Fruit fly (Drosophila melanogaster) whole organism, embryonic: ENCODE data around the gene CG5435.

Source experiments
- Bgb ChIP-seq: fragments of 200-800 bp; sonication (Bioruptor generic); IDR thresholded peaks from 2 replicates; pipeline ENCODE4 v1.3.6; 2022; ENCODE audit warnings: missing biosample characterization, missing genetic modification characterization; ENCODE audit not compliant: partially characterized antibody
- CG10431 ChIP-seq: fragments of 200-800 bp; sonication (Bioruptor generic); optimal IDR thresholded peaks from 3 replicates; lab custom pipeline; 2018; ENCODE audit warnings: missing biosample characterization, mild to moderate bottlenecking, missing genetic modification characterization
- CG12236 ChIP-seq: fragments of 200-800 bp; sonication (Bioruptor generic); optimal IDR thresholded peaks from 2 replicates; lab custom pipeline; 2016; ENCODE audit warnings: missing biosample characterization, missing genetic modification characterization
- CG13894 ChIP-seq: fragments of 200-800 bp; sonication (Bioruptor generic); optimal IDR thresholded peaks from 3 replicates; lab custom pipeline; 2018; ENCODE audit warnings: missing biosample characterization, mild to moderate bottlenecking, missing genetic modification characterization, moderate library complexity
- CG16813 ChIP-seq: fragments of 200-800 bp; sonication (Bioruptor generic); IDR thresholded peaks from 3 replicates; pipeline ENCODE4 v1.3.6; 2022; ENCODE audit warnings: missing biosample characterization, missing genetic modification characterization; ENCODE audit not compliant: partially characterized antibody
- CG17802 ChIP-seq: fragments of 200-800 bp; sonication (Bioruptor generic); optimal IDR thresholded peaks from 2 replicates; lab custom pipeline; 2018; ENCODE audit warnings: missing biosample characterization, mild to moderate bottlenecking, missing genetic modification characterization, moderate library complexity
- CG18764 ChIP-seq: fragments of 200-800 bp; sonication (Bioruptor generic); optimal IDR thresholded peaks from 3 replicates; lab custom pipeline; 2016; ENCODE audit warnings: missing biosample characterization, missing genetic modification characterization
- CG2129 ChIP-seq: fragments of 200-800 bp; sonication (Bioruptor generic); IDR thresholded peaks from 2 replicates; pipeline ENCODE4 v1.3.6; 2022; ENCODE audit warnings: missing biosample characterization, missing genetic modification characterization; ENCODE audit not compliant: partially characterized antibody
- CG2678 ChIP-seq: fragments of 200-800 bp; sonication (Bioruptor generic); optimal IDR thresholded peaks from 3 replicates; lab custom pipeline; 2019; ENCODE audit warnings: missing biosample characterization, mild to moderate bottlenecking, missing genetic modification characterization, moderate library complexity
- CG2889 ChIP-seq: fragments of 200-800 bp; sonication (Bioruptor generic); IDR thresholded peaks from 3 replicates; pipeline ENCODE4 v1.3.6; 2022; ENCODE audit warnings: missing biosample characterization, missing genetic modification characterization
- CG30403 ChIP-seq: fragments of 200-800 bp; sonication (Bioruptor generic); optimal IDR thresholded peaks from 3 replicates; lab custom pipeline; 2016; ENCODE audit warnings: missing biosample characterization, missing genetic modification characterization
- CG5180 ChIP-seq: fragments of 200-800 bp; sonication (Bioruptor generic); optimal IDR thresholded peaks from 3 replicates; lab custom pipeline; 2017; ENCODE audit warnings: missing biosample characterization, missing genetic modification characterization, mild to moderate bottlenecking, moderate library complexity, missing genetic modification reagents
- CG7372 ChIP-seq: fragments of 200-800 bp; sonication (Bioruptor generic); IDR thresholded peaks from 2 replicates; pipeline ENCODE4 v1.3.6; 2022; ENCODE audit warnings: missing biosample characterization, missing genetic modification characterization
- CG8281 ChIP-seq: fragments of 200-800 bp; sonication (Bioruptor generic); optimal IDR thresholded peaks from 2 replicates; lab custom pipeline; 2018; ENCODE audit warnings: missing biosample characterization, mild to moderate bottlenecking, missing genetic modification characterization, moderate library complexity
- CG8765 ChIP-seq: fragments of 200-800 bp; sonication (Bioruptor generic); IDR thresholded peaks from 2 replicates; pipeline ENCODE4 v1.3.6; 2022; ENCODE audit warnings: missing biosample characterization, missing genetic modification characterization
- Camta ChIP-seq: fragments of 200-800 bp; sonication (Bioruptor generic); optimal IDR thresholded peaks from 2 replicates; lab custom pipeline; 2016; ENCODE audit warnings: missing biosample characterization, missing genetic modification characterization
- Chrac-16 ChIP-seq: fragments of 200-800 bp; sonication (Bioruptor generic); optimal IDR thresholded peaks from 3 replicates; lab custom pipeline; 2016; ENCODE audit warnings: missing biosample characterization, missing genetic modification characterization
- Dbx ChIP-seq: fragments of 200-800 bp; sonication (Bioruptor generic); IDR thresholded peaks from 3 replicates; pipeline ENCODE4 v1.3.6; 2022; ENCODE audit warnings: missing biosample characterization, missing genetic modification characterization
- Eip74EF ChIP-seq, 2 experiments: fragments of 200-800 bp in 1 of 2; fragments of >200 bp in 1 of 2; sonication (Bioruptor generic) in 1 of 2; optimal IDR thresholded peaks; 2 replicates each; lab custom pipeline; 2017 to 2019; ENCODE audit warnings: missing biosample characterization in 2 of 2, missing genetic modification characterization in 2 of 2, mild to moderate bottlenecking in 1 of 2, moderate library complexity in 1 of 2
- H15 ChIP-seq: fragments of 200-800 bp; sonication (Bioruptor generic); IDR thresholded peaks from 3 replicates; pipeline ENCODE4 v1.3.6; 2022; ENCODE audit warnings: missing biosample characterization, missing genetic modification characterization
- Jarid2 ChIP-seq: fragments of 200-800 bp; sonication (Bioruptor generic); optimal IDR thresholded peaks from 3 replicates; lab custom pipeline; 2017; ENCODE audit warnings: mild to moderate bottlenecking, missing biosample characterization, missing genetic modification reagents, missing genetic modification characterization
- NFAT ChIP-seq: fragments of 200-800 bp; sonication (Bioruptor generic); IDR thresholded peaks from 2 replicates; pipeline ENCODE4 v1.3.6; 2022; ENCODE audit warnings: missing biosample characterization, missing genetic modification characterization
- Nf-YC ChIP-seq: fragments of 200-800 bp; optimal IDR thresholded peaks from 3 replicates; lab custom pipeline; 2019; ENCODE audit warnings: missing biosample characterization, mild to moderate bottlenecking, missing genetic modification characterization, moderate library complexity
- Rx ChIP-seq: fragments of 200-800 bp; sonication (Bioruptor generic); IDR thresholded peaks from 2 replicates; pipeline ENCODE4 v1.3.6; 2022; ENCODE audit warnings: missing biosample characterization, missing genetic modification characterization
- Trl ChIP-seq, 3 experiments: fragments of >200 bp in 2 of 3; fragments of 200-800 bp in 1 of 3; sonication (Bioruptor generic) in 1 of 3; optimal IDR thresholded peaks; 2 replicates in 1 of 3; 3 replicates in 2 of 3; lab custom pipeline; 2016 to 2017; ENCODE audit warnings: missing biosample characterization in 1 of 3, missing genetic modification characterization in 1 of 3
- amos ChIP-seq: fragments of 200-800 bp; sonication (Bioruptor generic); IDR thresholded peaks from 2 replicates; pipeline ENCODE4 v1.3.6; 2022; ENCODE audit warnings: missing biosample characterization, missing genetic modification characterization; ENCODE audit not compliant: partially characterized antibody
- btn ChIP-seq: fragments of 200-800 bp; sonication (Bioruptor generic); optimal IDR thresholded peaks from 2 replicates; lab custom pipeline; 2016; ENCODE audit warnings: missing biosample characterization, missing genetic modification characterization
- cas ChIP-seq: fragments of 200-800 bp; sonication (Bioruptor generic); IDR thresholded peaks from 2 replicates; pipeline ENCODE4 v1.3.6; 2022; ENCODE audit warnings: missing biosample characterization, missing genetic modification characterization
- chinmo ChIP-seq: fragments of 200-800 bp; sonication (Bioruptor generic); IDR thresholded peaks from 4 replicates; pipeline ENCODE4 v1.3.6; 2022; ENCODE audit warnings: missing biosample characterization, missing genetic modification characterization; ENCODE audit not compliant: partially characterized antibody
- crp ChIP-seq, 2 experiments: fragments of 200-800 bp; sonication (Bioruptor generic); optimal IDR thresholded peaks; 2 replicates in 1 of 2; 3 replicates in 1 of 2; lab custom pipeline; 2017; ENCODE audit warnings: missing biosample characterization in 2 of 2, missing genetic modification characterization in 2 of 2, mild to moderate bottlenecking in 1 of 2, moderate library complexity in 1 of 2
- dati ChIP-seq: fragments of 200-800 bp; sonication (Bioruptor generic); IDR thresholded peaks from 2 replicates; pipeline ENCODE4 v1.3.6; 2022; ENCODE audit warnings: missing biosample characterization, missing genetic modification characterization
- dpn ChIP-seq, 2 experiments: fragments of 200-800 bp; sonication (Bioruptor generic); optimal IDR thresholded peaks; 3 replicates each; lab custom pipeline; 2016; ENCODE audit warnings: missing biosample characterization in 2 of 2, missing genetic modification characterization in 2 of 2
- exex ChIP-seq: fragments of 200-800 bp; sonication (Bioruptor generic); optimal IDR thresholded peaks from 4 replicates; lab custom pipeline; 2018; ENCODE audit warnings: missing biosample characterization, mild to moderate bottlenecking, missing genetic modification characterization, moderate library complexity
- lbe ChIP-seq: fragments of 200-800 bp; sonication (Bioruptor generic); optimal IDR thresholded peaks from 2 replicates; lab custom pipeline; 2016; ENCODE audit warnings: missing biosample characterization, mild to moderate bottlenecking, missing genetic modification characterization
- lola ChIP-seq, 3 experiments: fragments of >200 bp in 2 of 3; fragments of 200-800 bp in 1 of 3; sonication (Bioruptor generic) in 1 of 3; optimal IDR thresholded peaks; 2 replicates each; lab custom pipeline; 2017 to 2019; ENCODE audit warnings: missing biosample characterization in 3 of 3, missing genetic modification characterization in 3 of 3, mild to moderate bottlenecking in 1 of 3, moderate library complexity in 1 of 3
- luna ChIP-seq: fragments of 200-800 bp; sonication (Bioruptor generic); optimal IDR thresholded peaks from 2 replicates; lab custom pipeline; 2016; ENCODE audit warnings: missing biosample characterization, missing genetic modification characterization
- maf-S ChIP-seq: fragments of 200-800 bp; sonication (Bioruptor generic); optimal IDR thresholded peaks from 2 replicates; lab custom pipeline; 2016; ENCODE audit warnings: missing biosample characterization, missing genetic modification characterization
- oc ChIP-seq: fragments of 200-800 bp; sonication (Bioruptor generic); optimal IDR thresholded peaks from 2 replicates; lab custom pipeline; 2018; ENCODE audit warnings: missing biosample characterization, mild to moderate bottlenecking, missing genetic modification characterization, moderate library complexity
- rib ChIP-seq: fragments of 200-800 bp; sonication (Bioruptor generic); IDR thresholded peaks from 2 replicates; pipeline ENCODE4 v1.3.6; 2022; ENCODE audit warnings: missing biosample characterization, missing genetic modification characterization
- schlank ChIP-seq: fragments of 200-800 bp; sonication (Bioruptor generic); optimal IDR thresholded peaks from 2 replicates; lab custom pipeline; 2018; ENCODE audit warnings: missing biosample characterization, mild to moderate bottlenecking, missing genetic modification characterization
- sd ChIP-seq: fragments of 200-800 bp; sonication (Bioruptor generic); optimal IDR thresholded peaks from 3 replicates; lab custom pipeline; 2018; ENCODE audit warnings: missing biosample characterization, mild to moderate bottlenecking, missing genetic modification characterization, moderate library complexity
- sens ChIP-seq: fragments of 200-800 bp; sonication (Bioruptor generic); peaks from one replicate; lab custom pipeline; 2016; ENCODE audit warnings: missing biosample characterization, missing genetic modification characterization
- sqz ChIP-seq: fragments of 200-800 bp; sonication (Bioruptor generic); optimal IDR thresholded peaks from 3 replicates; lab custom pipeline; 2018; ENCODE audit warnings: missing biosample characterization, mild to moderate bottlenecking, missing genetic modification characterization
- tio ChIP-seq: fragments of 200-800 bp; sonication (Bioruptor generic); optimal IDR thresholded peaks from 2 replicates; lab custom pipeline; 2017; ENCODE audit warnings: missing biosample characterization, missing genetic modification characterization, inconsistent platforms
- trem ChIP-seq: fragments of 200-800 bp; optimal IDR thresholded peaks from 3 replicates; lab custom pipeline; 2019; ENCODE audit warnings: missing biosample characterization, mild to moderate bottlenecking, missing genetic modification characterization, moderate library complexity
- z ChIP-seq: fragments of 200-800 bp; sonication (Bioruptor generic); IDR thresholded peaks from 3 replicates; pipeline ENCODE4 v1.3.6; 2022; ENCODE audit warnings: missing biosample characterization, missing genetic modification characterization
- zen2 ChIP-seq: fragments of 200-800 bp; sonication (Bioruptor generic); IDR thresholded peaks from 3 replicates; pipeline ENCODE4 v1.3.6; 2022; ENCODE audit warnings: missing biosample characterization, missing genetic modification characterization; ENCODE audit not compliant: partially characterized antibody
- zf30C ChIP-seq: fragments of 200-800 bp; sonication (Bioruptor generic); optimal IDR thresholded peaks from 3 replicates; lab custom pipeline; 2018; ENCODE audit warnings: missing biosample characterization, mild to moderate bottlenecking, missing genetic modification characterization

The CG5435 gene

dm6 chr2L:12423106-12423836, 7.4 kb downstream of the CG5435 start, which contains the start of gene vir-1 (continued):
- TF ChIP-seq Eip74EF (GFP tag; optimal IDR thresholded peaks at IDR 0.05; lab: Kevin White, UChicago) (peak in 1 of 2 experiments; percentile 51), sqz (GFP tag; lab: Kevin White, UChicago) (peak; percentile 38), Rx (GFP tag; lab: Robert Waterston, UW) (no peak), Camta (GFP tag; lab: Kevin White, UChicago) (no peak), NFAT (GFP tag; lab: Robert Waterston, UW) (peak; percentile 49; the same call in 1 of the 2 replicates), z (GFP tag; lab: Robert Waterston, UW) (peak; percentile 62; the same call in 2 of the 3 replicates), btn (GFP tag; lab: Kevin White, UChicago) (no peak), CG8281 (no peak), CG17802 (tag; lab: Kevin White, UChicago) (no peak), crp (GFP tag; optimal IDR thresholded peaks at IDR 0.05; lab: Kevin White, UChicago) (no peak), maf-S (GFP tag; lab: Kevin White, UChicago) (no peak), CG30403 (GFP tag; lab: Kevin White, UChicago) (no peak), CG2129 (GFP tag; lab: Robert Waterston, UW) (no peak), CG8765 (GFP tag; lab: Robert Waterston, UW) (no peak), Nf-YC (no peak), trem (tag; lab: Kevin White, UChicago) (no peak), chinmo (GFP tag; lab: Robert Waterston, UW) (peak; percentile 79; the same call in 1 of the 4 replicates), CG12236 (GFP tag; lab: Kevin White, UChicago) (no peak), amos (GFP tag; lab: Robert Waterston, UW) (no peak), dati (GFP tag; lab: Robert Waterston, UW) (no peak), Bgb (0 out of 2 replicates have a peak, but pooled peaks have one; percentile 13), CG16813 (GFP tag; lab: Robert Waterston, UW) (no peak), lbe (GFP tag; lab: Kevin White, UChicago) (no peak), Chrac-16 (GFP tag; lab: Kevin White, UChicago) (no peak), CG7372 (no peak), CG2678 (tag; lab: Kevin White, UChicago) (no peak), dpn (GFP tag; optimal IDR thresholded peaks at IDR 0.05; lab: Kevin White, UChicago) (no peak), Dbx (GFP tag; lab: Robert Waterston, UW) (no peak), zf30C (GFP tag; lab: Kevin White, UChicago) (no peak), Jarid2 (peak; percentile 18), exex (tag; lab: Kevin White, UChicago) (no peak), CG13894 (tag; lab: Kevin White, UChicago) (no peak), CG2889 (no peak), cas (GFP tag; lab: Robert Waterston, UW) (no peak), Trl (optimal IDR thresholded peaks at IDR 0.05; lab: Kevin White, UChicago) (peak in 1 of 2 experiments; percentile 43), Trl (GFP tag; optimal IDR thresholded peaks at IDR 0.05; lab: Kevin White, UChicago) (no peak), zen2 (GFP tag; lab: Robert Waterston, UW) (no peak), CG5180 (GFP tag; lab: Kevin White, UChicago) (no peak), H15 (GFP tag; lab: Robert Waterston, UW) (no peak), oc (tag; lab: Kevin White, UChicago) (no peak), sd (peak; percentile 64), sens (GFP tag; lab: Kevin White, UChicago) (peak; percentile 62), schlank (tag; lab: Kevin White, UChicago) (no peak), rib (GFP tag; lab: Robert Waterston, UW) (peak; percentile 52), tio (GFP tag; lab: Kevin White, UChicago) (no peak), CG18764 (GFP tag; lab: Kevin White, UChicago) (no peak), lola (GFP tag; optimal IDR thresholded peaks at IDR 0.05; lab: Kevin White, UChicago) (no peak), luna (GFP tag; lab: Kevin White, UChicago) (no peak), CG10431 (GFP tag; lab: Kevin White, UChicago) (no peak)
